Fruit fly (Drosophila melanogaster): ENCODE data around the gene CG8564.

DNA sequence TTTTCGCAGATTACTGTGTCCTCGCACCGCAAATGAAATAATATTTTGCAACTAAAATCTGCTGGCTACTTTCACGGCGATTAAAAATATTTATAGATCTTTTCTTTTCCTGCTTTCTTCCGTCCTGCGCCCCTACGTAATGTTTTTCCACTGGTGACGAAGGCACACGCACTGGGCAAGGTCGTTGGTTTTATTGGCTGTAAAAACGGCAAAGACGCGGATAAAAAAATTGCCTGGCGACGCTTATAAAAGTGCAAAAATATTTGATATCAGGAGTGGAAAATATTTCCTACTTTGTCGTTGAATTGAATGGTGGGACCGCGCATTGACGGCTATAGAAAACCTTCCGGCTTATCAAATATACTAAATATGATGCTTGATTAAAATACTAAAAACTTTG, 18.8 kb downstream of the CG8564 start, which contains the start of gene Sh3beta:
- TF ChIP-seq pan (optimal IDR thresholded peaks at IDR 0.05) (no peak), usp (GFP tag; optimal IDR thresholded peaks at IDR 0.05) (no peak)
